Worm (Caenorhabditis elegans) whole organism, young adult: ENCODE results near the gene dhs-20.

ENCODE experiments used
- B0019.2 ChIP-seq: fragments of 200-800 bp; sonication (Bioruptor generic); conservative IDR thresholded peaks from 2 replicates; pipeline ENCODE4 v1.3.6; 2022; ENCODE audit warnings: missing genetic modification reagents, missing genetic modification characterization, missing compliant biosample characterization
- F55B11.4 ChIP-seq: sonication (generic microtip); optimal IDR thresholded peaks from 2 replicates; lab custom pipeline; 2016; ENCODE audit warnings: missing compliant biosample characterization, missing genetic modification characterization, borderline replicate concordance; ENCODE audit not compliant: insufficient read depth
- F57A8.1 ChIP-seq: fragments of 200-800 bp; sonication (Bioruptor generic); optimal IDR thresholded peaks from 2 replicates; lab custom pipeline; 2018; ENCODE audit warnings: mild to moderate bottlenecking, missing genetic modification characterization, moderate library complexity, missing compliant biosample characterization
- K12H6.12 ChIP-seq: fragments of 200-800 bp; sonication (Bioruptor generic); optimal IDR thresholded peaks from 2 replicates; lab custom pipeline; 2018; ENCODE audit warnings: mild to moderate bottlenecking, missing genetic modification characterization, missing compliant biosample characterization
- Y53F4B.3 ChIP-seq: fragments of 200-800 bp; sonication (Bioruptor generic); IDR thresholded peaks from 2 replicates; pipeline ENCODE4 v1.3.6; 2022; ENCODE audit warnings: missing genetic modification reagents, missing genetic modification characterization, missing compliant biosample characterization
- Y95B8A.8 ChIP-seq: fragments of 200-800 bp; sonication (Bioruptor generic); IDR thresholded peaks from 2 replicates; pipeline ENCODE4 v1.3.6; 2022; ENCODE audit warnings: missing genetic modification reagents, missing genetic modification characterization, missing compliant biosample characterization
- ZK185.1 ChIP-seq: sonication (generic microtip); optimal IDR thresholded peaks from 2 replicates; lab custom pipeline; 2016; ENCODE audit warnings: mild to moderate bottlenecking, missing genetic modification characterization, missing compliant biosample characterization; ENCODE audit not compliant: poor library complexity, severe bottlenecking
- akir-1 ChIP-seq: fragments of 200-800 bp; sonication (Bioruptor generic); optimal IDR thresholded peaks from 2 replicates; lab custom pipeline; 2018; ENCODE audit warnings: mild to moderate bottlenecking, missing genetic modification characterization, moderate library complexity, missing compliant biosample characterization
- ama-1 ChIP-seq, 3 experiments: fragments of 150-350 bp in 1 of 3; sonication (generic microtip) in 2 of 3; optimal IDR thresholded peaks; 2 replicates each; lab custom pipeline; 2014 to 2018; ENCODE audit warnings: missing biosample characterization in 2 of 3, missing genetic modification characterization in 2 of 3, missing genetic modification reagents in 2 of 3
- atf-7 ChIP-seq: sonication (generic microtip); optimal IDR thresholded peaks from 2 replicates; lab custom pipeline; 2017; ENCODE audit warnings: mild to moderate bottlenecking, missing genetic modification characterization, missing compliant biosample characterization
- athp-1 ChIP-seq: sonication (generic microtip); optimal IDR thresholded peaks from 2 replicates; lab custom pipeline; 2017; ENCODE audit warnings: mild to moderate bottlenecking, missing genetic modification characterization, missing compliant biosample characterization
- attf-6 ChIP-seq: fragments of 200-800 bp; sonication (Bioruptor generic); IDR thresholded peaks from 2 replicates; pipeline ENCODE4 v1.3.6; 2022; ENCODE audit warnings: missing genetic modification reagents, missing genetic modification characterization, missing compliant biosample characterization
- bed-2 ChIP-seq: fragments of 200-800 bp; sonication (Bioruptor generic); IDR thresholded peaks from 2 replicates; pipeline ENCODE4 v1.3.6; 2022; ENCODE audit warnings: missing genetic modification reagents, missing genetic modification characterization, missing compliant biosample characterization
- ekl-4 ChIP-seq: fragments of 200-800 bp; sonication (Bioruptor generic); IDR thresholded peaks from 2 replicates; pipeline ENCODE4 v1.3.6; 2022; ENCODE audit warnings: missing genetic modification reagents, missing genetic modification characterization, missing compliant biosample characterization
- ets-4 ChIP-seq: fragments of 200-800 bp; sonication (Bioruptor generic); optimal IDR thresholded peaks from 2 replicates; lab custom pipeline; 2018; ENCODE audit warnings: mild to moderate bottlenecking, missing genetic modification characterization, missing compliant biosample characterization
- him-1 ChIP-seq: sonication (generic microtip); optimal IDR thresholded peaks from 2 replicates; lab custom pipeline; 2016; ENCODE audit warnings: missing genotype, missing genetic modification reagents, missing genetic modification characterization, missing compliant biosample characterization
- hlh-26 ChIP-seq: fragments of 200-800 bp; sonication (Bioruptor generic); conservative IDR thresholded peaks from 2 replicates; pipeline ENCODE4 v1.3.6; 2022; ENCODE audit warnings: missing genetic modification reagents, missing genetic modification characterization, missing compliant biosample characterization
- hrde-1 ChIP-seq: sonication (generic microtip); optimal IDR thresholded peaks from 2 replicates; lab custom pipeline; 2016; ENCODE audit warnings: missing genetic modification characterization, mild to moderate bottlenecking, missing compliant biosample characterization, moderate library complexity, missing genotype, missing genetic modification reagents, borderline replicate concordance
- let-607 ChIP-seq, 2 experiments: fragments of 200-800 bp in 1 of 2; sonication (Bioruptor generic) in 1 of 2; sonication (generic microtip) in 1 of 2; optimal IDR thresholded peaks; 2 replicates each; lab custom pipeline; 2016 to 2018; ENCODE audit warnings: mild to moderate bottlenecking in 2 of 2, missing compliant biosample characterization in 2 of 2, missing genetic modification characterization in 2 of 2, moderate library complexity in 2 of 2, missing genotype in 1 of 2
- lin-26 ChIP-seq: fragments of 200-800 bp; sonication (Bioruptor generic); IDR thresholded peaks from 2 replicates; pipeline ENCODE4 v1.3.6; 2022; ENCODE audit warnings: missing genetic modification reagents, missing genetic modification characterization, missing compliant biosample characterization
- lin-40 ChIP-seq: sonication (generic microtip); optimal IDR thresholded peaks from 2 replicates; lab custom pipeline; 2016; ENCODE audit warnings: missing genetic modification characterization, mild to moderate bottlenecking, missing compliant biosample characterization, missing genotype, missing genetic modification reagents
- lsl-1 ChIP-seq: fragments of 200-800 bp; sonication (Bioruptor generic); optimal IDR thresholded peaks from 2 replicates; lab custom pipeline; 2018; ENCODE audit warnings: mild to moderate bottlenecking, missing genetic modification characterization, moderate library complexity, missing compliant biosample characterization
- lsy-27 ChIP-seq: sonication (generic microtip); optimal IDR thresholded peaks from 2 replicates; lab custom pipeline; 2017; ENCODE audit warnings: missing genetic modification characterization, mild to moderate bottlenecking, missing compliant biosample characterization, antibody characterized with exemption, missing genotype, borderline replicate concordance; ENCODE audit not compliant: insufficient read depth
- madf-8 ChIP-seq: fragments of 200-800 bp; sonication (Bioruptor generic); conservative IDR thresholded peaks from 2 replicates; pipeline ENCODE4 v1.3.6; 2022; ENCODE audit warnings: missing genetic modification reagents, missing genetic modification characterization, missing compliant biosample characterization
- mel-28 ChIP-seq: sonication (generic microtip); optimal IDR thresholded peaks from 2 replicates; lab custom pipeline; 2016; ENCODE audit warnings: borderline replicate concordance, mild to moderate bottlenecking, missing genetic modification characterization, missing compliant biosample characterization
- mes-4 ChIP-seq: sonication (generic microtip); optimal IDR thresholded peaks from 2 replicates; lab custom pipeline; 2016; ENCODE audit warnings: missing genotype, missing genetic modification characterization, missing compliant biosample characterization
- mxl-1 ChIP-seq: sonication (generic microtip); optimal IDR thresholded peaks from 2 replicates; lab custom pipeline; 2016; ENCODE audit warnings: missing genetic modification characterization, missing compliant biosample characterization
- nhr-27 ChIP-seq: fragments of 200-800 bp; sonication (Bioruptor generic); optimal IDR thresholded peaks from 2 replicates; lab custom pipeline; 2018; ENCODE audit warnings: mild to moderate bottlenecking, missing genetic modification characterization, moderate library complexity, missing compliant biosample characterization
- nhr-80 ChIP-seq: sonication (generic microtip); optimal IDR thresholded peaks from 2 replicates; lab custom pipeline; 2016; ENCODE audit warnings: missing genetic modification characterization, missing compliant biosample characterization
- rec-8 ChIP-seq, 2 experiments: sonication (generic microtip); optimal IDR thresholded peaks; 2 replicates each; lab custom pipeline; 2016; ENCODE audit warnings: mild to moderate bottlenecking in 2 of 2, missing genetic modification characterization in 2 of 2, missing genetic modification reagents in 2 of 2, missing genotype in 2 of 2, missing biosample characterization in 1 of 2, missing compliant biosample characterization in 1 of 2, moderate library complexity in 1 of 2
- snpc-1.3 ChIP-seq: sonication (generic microtip); optimal IDR thresholded peaks from 2 replicates; lab custom pipeline; 2017; ENCODE audit warnings: missing genetic modification characterization, mild to moderate bottlenecking, missing compliant biosample characterization, antibody characterized with exemption, moderate library complexity, missing genotype, missing genetic modification reagents; ENCODE audit not compliant: insufficient read depth
- somi-1 ChIP-seq: fragments of 200-800 bp; sonication (Bioruptor generic); optimal IDR thresholded peaks from 2 replicates; lab custom pipeline; 2018; ENCODE audit warnings: mild to moderate bottlenecking, missing genetic modification characterization, missing compliant biosample characterization
- tbx-9 ChIP-seq: sonication (generic microtip); optimal IDR thresholded peaks from 2 replicates; lab custom pipeline; 2016; ENCODE audit warnings: borderline replicate concordance, missing genetic modification characterization, inconsistent platforms, missing compliant biosample characterization
- tlf-1 ChIP-seq: fragments of 200-800 bp; sonication (Bioruptor generic); optimal IDR thresholded peaks from 2 replicates; lab custom pipeline; 2018; ENCODE audit warnings: mild to moderate bottlenecking, missing genetic modification characterization, missing compliant biosample characterization
- zfh-2 ChIP-seq: fragments of 200-800 bp; sonication (Bioruptor generic); conservative IDR thresholded peaks from 2 replicates; pipeline ENCODE4 v1.3.6; 2022; ENCODE audit warnings: missing genetic modification reagents, missing genetic modification characterization, missing compliant biosample characterization
- ztf-18 ChIP-seq: sonication (generic microtip); optimal IDR thresholded peaks from 2 replicates; lab custom pipeline; 2016; ENCODE audit warnings: missing genotype, mild to moderate bottlenecking, missing genetic modification characterization, missing compliant biosample characterization
- ztf-26 ChIP-seq: sonication (generic microtip); optimal IDR thresholded peaks from 2 replicates; lab custom pipeline; 2017; ENCODE audit warnings: missing genetic modification characterization, missing compliant biosample characterization
- ztf-28 ChIP-seq: fragments of 200-800 bp; sonication (Bioruptor generic); IDR thresholded peaks from 2 replicates; pipeline ENCODE4 v1.3.6; 2022; ENCODE audit warnings: missing genetic modification reagents, missing genetic modification characterization, missing compliant biosample characterization
- ztf-6 ChIP-seq: fragments of 200-800 bp; sonication (Bioruptor generic); IDR thresholded peaks from 2 replicates; pipeline ENCODE4 v1.3.6; 2022; ENCODE audit warnings: missing genetic modification reagents, missing genetic modification characterization, missing compliant biosample characterization

The dhs-20 gene

DNA sequence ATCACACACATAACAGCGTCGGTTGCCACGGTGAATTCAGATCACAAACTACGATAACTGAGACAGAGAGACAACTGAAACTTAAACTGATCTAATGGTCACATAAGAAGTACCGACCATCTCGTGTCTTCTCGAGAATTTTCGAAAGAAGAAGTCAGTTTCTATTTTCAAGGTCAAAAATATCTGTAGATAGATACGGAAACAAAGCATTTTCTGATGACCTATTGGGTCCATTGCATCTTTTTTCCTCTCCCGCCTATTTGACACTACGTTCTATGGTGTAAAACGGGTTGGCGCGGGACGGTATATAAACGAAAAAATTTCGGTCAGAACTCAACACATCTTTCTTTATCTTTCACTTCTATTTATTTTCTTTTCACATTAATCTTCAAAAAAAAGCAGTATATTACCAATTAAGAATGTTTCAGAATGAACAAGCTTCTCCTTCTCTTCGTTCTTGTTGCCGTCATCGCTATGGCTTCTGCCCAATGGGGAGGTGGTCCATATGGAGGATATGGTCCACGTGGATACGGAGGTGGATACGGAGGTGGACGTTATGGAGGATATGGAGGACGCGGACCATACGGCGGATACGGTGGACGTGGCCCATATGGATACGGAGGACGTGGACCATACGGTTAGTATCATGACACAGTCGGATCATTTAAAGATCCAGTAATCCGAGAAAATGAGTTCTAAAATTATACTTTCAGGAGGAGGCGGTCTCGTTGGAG, 11.8 kb upstream of the dhs-20 start, which contains the start of gene nlp-24:
Gene nlp-24 (plus strand): TSS at position 429 of the 734 bp plus-strand sequence.
- no peak for TF ChIP-seq him-1 (tag; lab: Kevin White, UChicago)
- TF ChIP-seq ets-4 = no peak
- peak; percentile 78 for TF ChIP-seq ztf-26 (tag; lab: Kevin White, UChicago)
- no peak for TF ChIP-seq ztf-28 (GFP tag; lab: Robert Waterston, UW)
- peak; percentile 68 for TF ChIP-seq somi-1 (GFP tag; lab: Kevin White, UChicago)
- TF ChIP-seq ZK185.1 = no peak
- peak; percentile 79 for TF ChIP-seq ama-1 (optimal IDR thresholded peaks at IDR 0.05; lab: Kevin White, UChicago)
- TF ChIP-seq ama-1 (GFP tag; optimal IDR thresholded peaks at IDR 0.05; lab: Kevin White, UChicago) = no peak
- TF ChIP-seq lin-26 (GFP tag; lab: Robert Waterston, UW) = peak; percentile 51; the same call in 1 of the 2 replicates
- TF ChIP-seq, all 124 proteins: peak for 4

DNA sequence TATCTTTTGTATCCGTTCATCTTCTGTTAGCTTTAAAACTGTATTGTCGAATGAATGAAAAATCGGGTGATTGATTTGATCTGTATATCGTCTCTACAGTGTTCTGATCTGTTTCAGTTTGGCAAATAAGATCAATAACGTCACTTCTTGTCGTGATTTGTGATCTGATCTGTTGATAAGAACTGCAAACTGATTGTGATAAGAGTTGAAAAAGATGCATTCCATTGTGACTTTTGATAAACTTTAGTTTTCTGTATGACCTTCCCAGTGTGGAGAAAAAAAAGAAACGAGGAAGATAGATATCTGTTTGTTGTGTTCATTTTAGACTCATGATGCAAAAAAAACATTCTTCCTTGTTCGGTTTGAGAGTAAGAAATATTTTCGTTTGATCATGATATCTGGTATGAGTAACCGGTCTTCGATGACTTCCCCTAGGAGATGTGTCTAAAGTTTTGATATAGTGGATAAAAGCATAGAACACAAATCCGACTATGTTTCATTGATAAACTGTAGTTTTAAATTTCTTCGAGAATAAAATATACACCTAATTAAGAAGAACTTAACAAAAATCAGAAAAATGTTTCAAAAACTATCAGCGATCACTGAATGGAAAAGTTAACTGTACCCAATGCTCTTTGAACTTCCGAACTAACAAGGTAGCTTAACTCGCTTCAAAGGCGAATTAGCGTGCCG, 10.6 kb upstream of the dhs-20 start:
- no peak for TF ChIP-seq rec-8 (tag; optimal IDR thresholded peaks at IDR 0.05; lab: Kevin White, UChicago)
- TF ChIP-seq tlf-1 = no peak
- no peak for TF ChIP-seq hrde-1 (tag; lab: Kevin White, UChicago)
- no peak for TF ChIP-seq snpc-1.3 (tag; lab: Kevin White, UChicago)
- TF ChIP-seq B0019.2 (GFP tag; lab: Robert Waterston, UW) = no peak
- no peak for TF ChIP-seq K12H6.12 (tag; lab: Kevin White, UChicago)
- peak; percentile 53 for TF ChIP-seq somi-1 (GFP tag; lab: Kevin White, UChicago)
- TF ChIP-seq attf-6 (GFP tag; lab: Robert Waterston, UW) = no peak
- TF ChIP-seq nhr-80 (tag; lab: Kevin White, UChicago) = peak; percentile 38
- no peak for TF ChIP-seq ekl-4 (GFP tag; lab: Robert Waterston, UW)
- no peak for TF ChIP-seq Y95B8A.8 (GFP tag; lab: Robert Waterston, UW)
- no peak for TF ChIP-seq mes-4 (tag; lab: Kevin White, UChicago)
- TF ChIP-seq tbx-9 (tag; lab: Kevin White, UChicago) = no peak
- no peak for TF ChIP-seq F55B11.4 (tag; lab: Kevin White, UChicago)
- TF ChIP-seq zfh-2 (GFP tag; lab: Robert Waterston, UW) = no peak
- no peak for TF ChIP-seq lsy-27
- TF ChIP-seq mxl-1 (tag; lab: Kevin White, UChicago) = no peak
- no peak for TF ChIP-seq F57A8.1 (GFP tag; lab: Kevin White, UChicago)
- TF ChIP-seq hlh-26 (GFP tag; lab: Robert Waterston, UW) = no peak
- TF ChIP-seq mel-28 (tag; lab: Kevin White, UChicago) = no peak
- TF ChIP-seq bed-2 (GFP tag; lab: Robert Waterston, UW) = no peak
- TF ChIP-seq atf-7 (tag; lab: Kevin White, UChicago) = no peak
- TF ChIP-seq akir-1 (GFP tag; lab: Kevin White, UChicago) = no peak
- no peak for TF ChIP-seq ztf-6
- TF ChIP-seq nhr-27 (tag; lab: Kevin White, UChicago) = no peak
- no peak for TF ChIP-seq madf-8 (GFP tag; lab: Robert Waterston, UW)
- TF ChIP-seq let-607 (tag; optimal IDR thresholded peaks at IDR 0.05; lab: Kevin White, UChicago) = no peak
- no peak for TF ChIP-seq ama-1 (optimal IDR thresholded peaks at IDR 0.05; lab: Kevin White, UChicago)
- no peak for TF ChIP-seq ama-1 (GFP tag; optimal IDR thresholded peaks at IDR 0.05; lab: Kevin White, UChicago)
- TF ChIP-seq ztf-18 (tag; lab: Kevin White, UChicago) = no peak
- no peak for TF ChIP-seq Y53F4B.3 (GFP tag; lab: Robert Waterston, UW)
- no peak for TF ChIP-seq athp-1 (tag; lab: Kevin White, UChicago)
- TF ChIP-seq lsl-1 = no peak
- TF ChIP-seq ztf-26 (tag; lab: Kevin White, UChicago) = peak; percentile 41
- peak; percentile 40 for TF ChIP-seq lin-40 (tag; lab: Kevin White, UChicago)
